Worm (Caenorhabditis elegans) whole organism, L3 larva: ENCODE results near the gene col-96.

ENCODE experiments used
- daf-12 ChIP-seq: fragments of 150-350 bp; optimal IDR thresholded peaks from 2 replicates; lab custom pipeline; 2014; ENCODE audit warnings: missing biosample characterization, missing genetic modification reagents, missing genetic modification characterization
- fos-1 ChIP-seq: fragments of 150-350 bp; optimal IDR thresholded peaks from 2 replicates; lab custom pipeline; 2014; ENCODE audit warnings: missing biosample characterization, missing genetic modification characterization
- mdl-1 ChIP-seq: fragments of 150-350 bp; optimal IDR thresholded peaks from 2 replicates; lab custom pipeline; 2014; ENCODE audit warnings: missing biosample characterization, missing genetic modification characterization
- nfya-1 ChIP-seq: sonication (generic microtip); optimal IDR thresholded peaks from 2 replicates; lab custom pipeline; 2017; ENCODE audit warnings: missing genetic modification characterization, mild to moderate bottlenecking, missing compliant biosample characterization, antibody characterized with exemption, moderate library complexity; ENCODE audit not compliant: insufficient read depth
- nhr-23 ChIP-seq: fragments of 150-350 bp; optimal IDR thresholded peaks from 2 replicates; lab custom pipeline; 2014; ENCODE audit warnings: missing biosample characterization, missing genetic modification reagents, missing genetic modification characterization

Gene col-96

ce11 chrIII:11656389-11656788, 50.2 kb downstream of the col-96 start:
- TF ChIP-seq mdl-1 (tag; lab: Kevin White, UChicago), result no peak
- TF ChIP-seq daf-12 (tag; lab: Kevin White, UChicago), result no peak
- TF ChIP-seq fos-1 (tag; lab: Kevin White, UChicago), result no peak
- no peak for TF ChIP-seq nhr-23 (tag; lab: Kevin White, UChicago)
- peak; percentile 54 for TF ChIP-seq nfya-1 (tag; lab: Kevin White, UChicago)
